Worm (Caenorhabditis elegans): ENCODE measurements around the gene nrsn-1.

DNA sequence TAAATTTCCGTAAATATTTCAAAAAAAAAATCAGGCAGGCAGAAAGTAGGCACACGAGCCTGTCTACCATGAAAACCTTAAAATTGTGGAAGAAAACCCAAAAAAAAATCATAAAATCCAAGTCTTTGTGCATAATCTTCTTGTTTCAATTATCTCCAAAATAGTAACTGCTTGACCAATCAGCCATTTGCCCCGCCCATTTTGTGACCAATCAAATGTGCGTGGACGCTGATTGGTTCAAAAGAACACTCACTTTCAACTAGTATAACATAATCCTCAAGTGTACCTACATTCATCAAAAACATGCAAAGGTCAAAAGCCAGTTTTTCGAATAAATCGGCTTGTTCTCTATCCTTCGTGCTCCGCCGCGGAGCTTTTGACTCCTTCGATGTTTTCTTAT, 37.3 kb downstream of the nrsn-1 start:
- TF ChIP-seq flt-1 (GFP tag; IDR thresholded peaks at IDR 0.05) (no peak), cog-1 (tag; optimal IDR thresholded peaks at IDR 0.05) (no peak), ztf-23 (GFP tag; IDR thresholded peaks at IDR 0.05) (no peak)

Data from whole organism, midembryonic.